Fruit fly (Drosophila melanogaster) whole organism, embryonic: ENCODE data around the gene Ndfip.

Experiments used
- Atf-2 ChIP-seq: fragments of 200-800 bp; sonication (Bioruptor generic); optimal IDR thresholded peaks from 2 replicates; lab custom pipeline; 2016; ENCODE audit warnings: missing biosample characterization, missing genetic modification characterization
- Awh ChIP-seq: fragments of 200-800 bp; sonication (Bioruptor generic); IDR thresholded peaks from 2 replicates; pipeline ENCODE4, ENCODE4 v1.3.6; 2022; ENCODE audit warnings: missing biosample characterization, missing genetic modification characterization
- CG11456 ChIP-seq: fragments of 200-800 bp; sonication (Bioruptor generic); IDR thresholded peaks from 3 replicates; pipeline ENCODE4 v1.3.6; 2022; ENCODE audit warnings: missing biosample characterization, missing genetic modification characterization
- CG11723 ChIP-seq: fragments of 200-800 bp; sonication (Bioruptor generic); optimal IDR thresholded peaks from 2 replicates; lab custom pipeline; 2017; ENCODE audit warnings: missing biosample characterization, mild to moderate bottlenecking, missing genetic modification characterization
- CG12155 ChIP-seq: fragments of 200-800 bp; sonication (Bioruptor generic); optimal IDR thresholded peaks from 3 replicates; lab custom pipeline; 2016; ENCODE audit warnings: missing biosample characterization, missing genetic modification characterization
- CG12299 ChIP-seq: fragments of 200-800 bp; sonication (Bioruptor generic); optimal IDR thresholded peaks from 2 replicates; lab custom pipeline; 2018; ENCODE audit warnings: missing biosample characterization, mild to moderate bottlenecking, missing genetic modification characterization
- CG12744 ChIP-seq: fragments of 200-800 bp; sonication (Bioruptor generic); optimal IDR thresholded peaks from 2 replicates; lab custom pipeline; 2016; ENCODE audit warnings: missing biosample characterization, missing genetic modification characterization
- CG12942 ChIP-seq: fragments of 200-800 bp; sonication (Bioruptor generic); optimal IDR thresholded peaks from 3 replicates; lab custom pipeline; 2016; ENCODE audit warnings: missing biosample characterization, missing genetic modification characterization
- CG13424 ChIP-seq: fragments of 200-800 bp; sonication (Bioruptor generic); optimal IDR thresholded peaks from 2 replicates; lab custom pipeline; 2019; ENCODE audit warnings: missing biosample characterization, mild to moderate bottlenecking, missing genetic modification characterization, moderate library complexity
- CG14965 ChIP-seq: fragments of 200-800 bp; sonication (Bioruptor generic); optimal IDR thresholded peaks from 2 replicates; lab custom pipeline; 2016; ENCODE audit warnings: missing biosample characterization, missing genetic modification characterization, borderline replicate concordance
- CG15514 ChIP-seq: fragments of 200-800 bp; sonication (Bioruptor generic); optimal IDR thresholded peaks from 3 replicates; lab custom pipeline; 2017; ENCODE audit warnings: missing biosample characterization, missing genetic modification characterization, mild to moderate bottlenecking, moderate library complexity, missing genetic modification reagents
- CG15601 ChIP-seq: fragments of 200-800 bp; sonication (Bioruptor generic); optimal IDR thresholded peaks from 3 replicates; lab custom pipeline; 2019; ENCODE audit warnings: missing biosample characterization, mild to moderate bottlenecking, missing genetic modification characterization, moderate library complexity
- CG18764 ChIP-seq: fragments of 200-800 bp; sonication (Bioruptor generic); optimal IDR thresholded peaks from 3 replicates; lab custom pipeline; 2016; ENCODE audit warnings: missing biosample characterization, missing genetic modification characterization
- CG2712 ChIP-seq: fragments of 200-800 bp; optimal IDR thresholded peaks from 3 replicates; lab custom pipeline; 2019; ENCODE audit warnings: missing biosample characterization, mild to moderate bottlenecking, missing genetic modification characterization, moderate library complexity
- CG4617 ChIP-seq: fragments of 200-800 bp; sonication (Bioruptor generic); optimal IDR thresholded peaks from 3 replicates; lab custom pipeline; 2016; ENCODE audit warnings: missing biosample characterization, missing genetic modification characterization, borderline replicate concordance
- CG6854 ChIP-seq: fragments of 200-800 bp; sonication (Bioruptor generic); optimal IDR thresholded peaks from 3 replicates; lab custom pipeline; 2017; ENCODE audit warnings: missing biosample characterization, mild to moderate bottlenecking, missing genetic modification characterization
- CG7271 ChIP-seq: fragments of 200-800 bp; sonication (Bioruptor generic); optimal IDR thresholded peaks from 2 replicates; lab custom pipeline; 2018; ENCODE audit warnings: missing biosample characterization, mild to moderate bottlenecking, missing genetic modification characterization, moderate library complexity
- CG8944 ChIP-seq: fragments of 200-800 bp; sonication (Bioruptor generic); optimal IDR thresholded peaks from 3 replicates; lab custom pipeline; 2016; ENCODE audit warnings: missing biosample characterization, missing genetic modification characterization
- CG9437 ChIP-seq: fragments of 200-800 bp; sonication (Bioruptor generic); optimal IDR thresholded peaks from 2 replicates; lab custom pipeline; 2018; ENCODE audit warnings: missing biosample characterization, mild to moderate bottlenecking, missing genetic modification characterization
- CG9609 ChIP-seq: fragments of 200-800 bp; sonication (Bioruptor generic); optimal IDR thresholded peaks from 3 replicates; lab custom pipeline; 2016; ENCODE audit warnings: missing biosample characterization, missing genetic modification characterization
- Doc2 ChIP-seq: fragments of 200-800 bp; sonication (Bioruptor generic); IDR thresholded peaks from 2 replicates; pipeline ENCODE4 v1.3.6; 2022; ENCODE audit warnings: missing biosample characterization, missing genetic modification characterization
- Ets65A ChIP-seq: fragments of 200-800 bp; sonication (Bioruptor generic); peaks from one replicate; lab custom pipeline; 2016; ENCODE audit warnings: missing biosample characterization, missing genetic modification characterization
- GATAe ChIP-seq: fragments of 200-800 bp; sonication (Bioruptor generic); conservative IDR thresholded peaks from 2 replicates; pipeline ENCODE4 v1.3.6; 2022; ENCODE audit warnings: missing biosample characterization, missing genetic modification characterization
- Max ChIP-seq: fragments of 200-800 bp; sonication (Bioruptor generic); optimal IDR thresholded peaks from 2 replicates; lab custom pipeline; 2016; ENCODE audit warnings: missing biosample characterization, mild to moderate bottlenecking, missing genetic modification characterization
- Mrtf ChIP-seq: fragments of 200-800 bp; sonication (Bioruptor generic); IDR thresholded peaks from 3 replicates; pipeline ENCODE4 v1.3.6; 2022; ENCODE audit warnings: missing biosample characterization, missing genetic modification characterization
- Ptx1 ChIP-seq: fragments of 200-800 bp; sonication (Bioruptor generic); IDR thresholded peaks from 2 replicates; pipeline ENCODE4 v1.3.6; 2022; ENCODE audit warnings: missing biosample characterization, missing genetic modification characterization
- TFAM ChIP-seq: fragments of 200-800 bp; sonication (Bioruptor generic); optimal IDR thresholded peaks from 2 replicates; lab custom pipeline; 2017; ENCODE audit warnings: missing biosample characterization, missing genetic modification characterization, inconsistent platforms
- ac ChIP-seq: fragments of 200-800 bp; sonication (Bioruptor generic); optimal IDR thresholded peaks from 3 replicates; lab custom pipeline; 2017; ENCODE audit warnings: missing biosample characterization, mild to moderate bottlenecking, missing genetic modification characterization
- ato ChIP-seq: fragments of 200-800 bp; sonication (Bioruptor generic); IDR thresholded peaks from 2 replicates; pipeline ENCODE4 v1.3.6; 2022; ENCODE audit warnings: missing biosample characterization, missing genetic modification characterization; ENCODE audit not compliant: partially characterized antibody
- bab2 ChIP-seq: fragments of 200-800 bp; sonication (Bioruptor generic); optimal IDR thresholded peaks from 2 replicates; lab custom pipeline; 2016; ENCODE audit warnings: missing biosample characterization, missing genetic modification characterization
- cwo ChIP-seq: fragments of 200-800 bp; sonication (Bioruptor generic); optimal IDR thresholded peaks from 3 replicates; lab custom pipeline; 2017; ENCODE audit warnings: missing biosample characterization, missing genetic modification characterization, mild to moderate bottlenecking, moderate library complexity, missing genetic modification reagents
- gcm2 ChIP-seq: fragments of 200-800 bp; sonication (Bioruptor generic); optimal IDR thresholded peaks from 2 replicates; lab custom pipeline; 2016; ENCODE audit warnings: missing biosample characterization, missing genetic modification characterization
- gfzf ChIP-seq: fragments of 200-800 bp; sonication (Bioruptor generic); optimal IDR thresholded peaks from 2 replicates; lab custom pipeline; 2016; ENCODE audit warnings: missing biosample characterization, mild to moderate bottlenecking, missing genetic modification characterization, moderate library complexity
- h ChIP-seq: fragments of >200 bp; optimal IDR thresholded peaks from 2 replicates; lab custom pipeline; 2017
- ham ChIP-seq: fragments of 200-800 bp; sonication (Bioruptor generic); IDR thresholded peaks from 2 replicates; pipeline ENCODE4 v1.3.6; 2022; ENCODE audit warnings: missing biosample characterization, missing genetic modification characterization
- hth ChIP-seq: fragments of >200 bp; optimal IDR thresholded peaks from 2 replicates; lab custom pipeline; 2017; ENCODE audit warnings: inconsistent platforms
- kay ChIP-seq: fragments of 200-800 bp; sonication (Bioruptor generic); optimal IDR thresholded peaks from 2 replicates; lab custom pipeline; 2016; ENCODE audit warnings: missing biosample characterization, missing genetic modification characterization
- klu ChIP-seq: fragments of 200-800 bp; sonication (Bioruptor generic); IDR thresholded peaks from 2 replicates; pipeline ENCODE4 v1.3.6; 2022; ENCODE audit warnings: missing biosample characterization, missing genetic modification characterization
- lola ChIP-seq, 3 experiments: fragments of >200 bp in 2 of 3; fragments of 200-800 bp in 1 of 3; sonication (Bioruptor generic) in 1 of 3; optimal IDR thresholded peaks; 2 replicates each; lab custom pipeline; 2017 to 2019; ENCODE audit warnings: missing biosample characterization in 3 of 3, missing genetic modification characterization in 3 of 3, mild to moderate bottlenecking in 1 of 3, moderate library complexity in 1 of 3
- lov ChIP-seq, 2 experiments: fragments of 200-800 bp in 1 of 2; fragments of >200 bp in 1 of 2; sonication (Bioruptor generic) in 1 of 2; IDR thresholded peaks in 1 of 2; optimal IDR thresholded peaks in 1 of 2; 2 replicates in 1 of 2; 3 replicates in 1 of 2; pipeline versions ENCODE4 v1.3.6 to Lab custom; 2017 to 2022; ENCODE audit warnings: missing biosample characterization in 1 of 2, missing genetic modification characterization in 1 of 2
- maf-S ChIP-seq: fragments of 200-800 bp; sonication (Bioruptor generic); optimal IDR thresholded peaks from 2 replicates; lab custom pipeline; 2016; ENCODE audit warnings: missing biosample characterization, missing genetic modification characterization
- pho ChIP-seq: fragments of 200-800 bp; sonication (Bioruptor generic); optimal IDR thresholded peaks from 2 replicates; lab custom pipeline; 2016; ENCODE audit warnings: missing biosample characterization, missing genetic modification characterization
- repo ChIP-seq: fragments of 200-800 bp; sonication (Bioruptor generic); optimal IDR thresholded peaks from 2 replicates; lab custom pipeline; 2016; ENCODE audit warnings: missing biosample characterization, missing genetic modification characterization
- rib ChIP-seq: fragments of 200-800 bp; sonication (Bioruptor generic); IDR thresholded peaks from 2 replicates; pipeline ENCODE4 v1.3.6; 2022; ENCODE audit warnings: missing biosample characterization, missing genetic modification characterization
- sna ChIP-seq: fragments of 200-800 bp; sonication (Bioruptor generic); IDR thresholded peaks from 2 replicates; pipeline ENCODE4 v1.3.6; 2022; ENCODE audit warnings: missing biosample characterization, missing genetic modification characterization; ENCODE audit not compliant: partially characterized antibody
- sob ChIP-seq: fragments of 200-800 bp; sonication (Bioruptor generic); IDR thresholded peaks from 2 replicates; pipeline ENCODE4 v1.3.6; 2022; ENCODE audit warnings: missing biosample characterization, missing genetic modification characterization
- stwl ChIP-seq: fragments of 200-800 bp; sonication (Bioruptor generic); optimal IDR thresholded peaks from 3 replicates; lab custom pipeline; 2018; ENCODE audit warnings: missing biosample characterization, mild to moderate bottlenecking, missing genetic modification characterization, moderate library complexity
- tup ChIP-seq: fragments of 200-800 bp; sonication (Bioruptor generic); optimal IDR thresholded peaks from 2 replicates; lab custom pipeline; 2016; ENCODE audit warnings: missing biosample characterization, mild to moderate bottlenecking, missing genetic modification characterization, moderate library complexity
- tx ChIP-seq: fragments of 200-800 bp; sonication (Bioruptor generic); optimal IDR thresholded peaks from 2 replicates; lab custom pipeline; 2016; ENCODE audit warnings: missing biosample characterization, missing genetic modification characterization
- usp ChIP-seq: fragments of >200 bp; optimal IDR thresholded peaks from 2 replicates; lab custom pipeline; 2017; ENCODE audit warnings: missing biosample characterization, missing genetic modification characterization
- zfh1 ChIP-seq: fragments of 200-800 bp; sonication (Bioruptor generic); IDR thresholded peaks from 3 replicates; pipeline ENCODE4 v1.3.6; 2022; ENCODE audit warnings: missing biosample characterization, missing genetic modification characterization
- zfh2 ChIP-seq: fragments of 200-800 bp; sonication (Bioruptor generic); optimal IDR thresholded peaks from 2 replicates; lab custom pipeline; 2016; ENCODE audit warnings: missing biosample characterization, missing genetic modification characterization

The Ndfip gene

dm6 chr3L:17644906-17645244 is 9.2 kb downstream of the Ndfip start, which contains the start of gene Pep (continued):
- TF ChIP-seq TFAM (GFP tag; lab: Kevin White, UChicago) (no peak), Ets65A (no peak), zfh2 (peak; percentile 38), Ptx1 (GFP tag; lab: Robert Waterston, UW) (no peak), CG2712 (peak; percentile 63), CG8944 (no peak), sob (GFP tag; lab: Robert Waterston, UW) (peak; percentile 58; the same call in 1 of the 2 replicates), CG11456 (GFP tag; lab: Robert Waterston, UW) (no peak), bab2 (GFP tag; lab: Kevin White, UChicago) (peak; percentile 16), cwo (no peak), CG9437 (GFP tag; lab: Kevin White, UChicago) (peak; percentile 49), CG6854 (GFP tag; lab: Kevin White, UChicago) (no peak), Awh (no peak), lola (GFP tag; optimal IDR thresholded peaks at IDR 0.05; lab: Kevin White, UChicago) (no peak), CG14965 (no peak), maf-S (GFP tag; lab: Kevin White, UChicago) (peak; percentile 29), lov (optimal IDR thresholded peaks at IDR 0.05; lab: Kevin White, UChicago) (no peak), lov (GFP tag; IDR thresholded peaks at IDR 0.05; lab: Robert Waterston, UW) (no peak), repo (GFP tag; lab: Kevin White, UChicago) (no peak), sna (peak; percentile 96), gcm2 (GFP tag; lab: Kevin White, UChicago) (peak; percentile 27), ac (GFP tag; lab: Kevin White, UChicago) (no peak), CG15514 (peak; percentile 85), pho (GFP tag; lab: Kevin White, UChicago) (peak; percentile 12), ato (GFP tag; lab: Robert Waterston, UW) (peak; percentile 98), zfh1 (GFP tag; lab: Robert Waterston, UW) (peak; percentile 55; the same call in 2 of the 3 replicates), gfzf (GFP tag; lab: Kevin White, UChicago) (peak; percentile 46), CG7271 (tag; lab: Kevin White, UChicago) (peak; percentile 61), CG11723 (GFP tag; lab: Kevin White, UChicago) (no peak), h (lab: Kevin White, UChicago) (no peak), Atf-2 (GFP tag; lab: Kevin White, UChicago) (peak; percentile 8), tup (GFP tag; lab: Kevin White, UChicago) (no peak), CG4617 (GFP tag; lab: Kevin White, UChicago) (peak; percentile 36), Mrtf (no peak), CG15601 (tag; lab: Kevin White, UChicago) (peak; percentile 38), CG12942 (GFP tag; lab: Kevin White, UChicago) (no peak), usp (GFP tag; lab: Kevin White, UChicago) (no peak), Doc2 (no peak), rib (GFP tag; lab: Robert Waterston, UW) (0 out of 2 replicates have a peak, but pooled peaks have one; percentile 21), GATAe (GFP tag; lab: Robert Waterston, UW) (no peak), Max (no peak), CG12155 (GFP tag; lab: Kevin White, UChicago) (peak; percentile 24), ham (GFP tag; lab: Robert Waterston, UW) (no peak), stwl (peak; percentile 93), CG12299 (tag; lab: Kevin White, UChicago) (no peak), CG13424 (tag; lab: Kevin White, UChicago) (peak; percentile 13), CG18764 (GFP tag; lab: Kevin White, UChicago) (no peak), kay (GFP tag; lab: Kevin White, UChicago) (peak; percentile 43), hth (no peak), CG12744 (GFP tag; lab: Kevin White, UChicago) (peak; percentile 21), klu (GFP tag; lab: Robert Waterston, UW) (no peak), tx (GFP tag; lab: Kevin White, UChicago) (no peak), CG9609 (peak; percentile 28)
